Worm (Caenorhabditis elegans) whole organism, L4 larva: ENCODE measurements around the gene T13C5.6.
A peak's percentile ranks its signal among the peaks of the same experiment; 100 is the strongest.

Experiments used
- F26F4.8 ChIP-seq: fragments of 200-800 bp; sonication (Bioruptor generic); conservative IDR thresholded peaks from 2 replicates; pipeline ENCODE4 v1.3.6; 2022; ENCODE audit warnings: missing genetic modification characterization, missing compliant biosample characterization
- F44E2.7 ChIP-seq: fragments of 200-800 bp; sonication (Bioruptor generic); IDR thresholded peaks from 2 replicates; pipeline ENCODE4 v2.1.2; 2022; ENCODE audit warnings: missing genetic modification characterization, missing compliant biosample characterization
- aha-1 ChIP-seq: fragments of 150-350 bp; peaks from one replicate; lab custom pipeline; 2014; ENCODE audit warnings: missing biosample characterization, missing genetic modification characterization
- ama-1 ChIP-seq: fragments of 150-350 bp; optimal IDR thresholded peaks from 2 replicates; lab custom pipeline; 2014; ENCODE audit warnings: inconsistent platforms, mixed read lengths
- ceh-44 ChIP-seq: fragments of 200-800 bp; sonication (Bioruptor generic); IDR thresholded peaks from 2 replicates; pipeline ENCODE4 v1.3.6; 2022; ENCODE audit warnings: missing genetic modification reagents, missing genetic modification characterization, missing compliant biosample characterization
- daf-12 ChIP-seq: fragments of 150-350 bp; optimal IDR thresholded peaks from 2 replicates; lab custom pipeline; 2014; ENCODE audit warnings: missing biosample characterization, missing genetic modification reagents, missing genetic modification characterization
- daf-16 ChIP-seq, 3 experiments: sonication (generic microtip); optimal IDR thresholded peaks; 2 replicates each; lab custom pipeline; 2016 to 2017; ENCODE audit warnings: missing genetic modification characterization in 3 of 3, missing genetic modification reagents in 3 of 3, mild to moderate bottlenecking in 2 of 3, missing compliant biosample characterization in 2 of 3, missing biosample characterization in 1 of 3, moderate library complexity in 1 of 3
- dmd-6 ChIP-seq: fragments of 200-800 bp; sonication (Bioruptor generic); IDR thresholded peaks from 2 replicates; pipeline ENCODE4 v1.3.6; 2022; ENCODE audit warnings: missing genetic modification reagents, missing genetic modification characterization, missing compliant biosample characterization
- dve-1 ChIP-seq: sonication (generic microtip); optimal IDR thresholded peaks from 2 replicates; lab custom pipeline; 2017; ENCODE audit warnings: antibody characterized with exemption, mild to moderate bottlenecking, missing genetic modification characterization, missing compliant biosample characterization; ENCODE audit not compliant: insufficient read depth
- egl-43 ChIP-seq: fragments of 200-800 bp; sonication (Bioruptor generic); IDR thresholded peaks from 2 replicates; pipeline ENCODE4 v1.3.6; 2022; ENCODE audit warnings: missing genetic modification reagents, missing genetic modification characterization, missing compliant biosample characterization
- fkh-10 ChIP-seq: fragments of 150-350 bp; optimal IDR thresholded peaks from 2 replicates; lab custom pipeline; 2014; ENCODE audit warnings: missing biosample characterization, missing genetic modification reagents, missing genetic modification characterization
- hif-1 ChIP-seq, 2 experiments: sonication (generic microtip); optimal IDR thresholded peaks; 2 replicates each; lab custom pipeline; 2016 to 2017; ENCODE audit warnings: missing compliant biosample characterization in 2 of 2, missing genetic modification characterization in 2 of 2, missing genetic modification reagents in 2 of 2, missing genotype in 2 of 2, mild to moderate bottlenecking in 1 of 2
- hlh-11 ChIP-seq: fragments of 200-800 bp; sonication (Bioruptor generic); optimal IDR thresholded peaks from 2 replicates; lab custom pipeline; 2018; ENCODE audit warnings: mild to moderate bottlenecking, missing genetic modification characterization, missing compliant biosample characterization
- hlh-30 ChIP-seq: sonication (generic microtip); optimal IDR thresholded peaks from 2 replicates; lab custom pipeline; 2017; ENCODE audit warnings: antibody characterized with exemption, mild to moderate bottlenecking, missing genetic modification characterization, missing compliant biosample characterization; ENCODE audit not compliant: insufficient read depth
- lim-7 ChIP-seq: fragments of 200-800 bp; sonication (Bioruptor generic); IDR thresholded peaks from 2 replicates; pipeline ENCODE4 v1.3.6; 2022; ENCODE audit warnings: missing genetic modification characterization, missing compliant biosample characterization
- lin-1 ChIP-seq: fragments of 200-800 bp; sonication (Bioruptor generic); IDR thresholded peaks from 2 replicates; pipeline ENCODE4 v1.3.6; 2022; ENCODE audit warnings: missing genetic modification reagents, missing genetic modification characterization, missing compliant biosample characterization
- lin-15B ChIP-seq: fragments of 150-350 bp; sonication (generic microtip); optimal IDR thresholded peaks from 3 replicates; lab custom pipeline; 2014; ENCODE audit warnings: missing biosample characterization, missing genetic modification characterization
- lin-29 ChIP-seq: fragments of 200-800 bp; sonication (Bioruptor generic); IDR thresholded peaks from 2 replicates; pipeline ENCODE4 v1.3.6; 2022; ENCODE audit warnings: missing genetic modification reagents, missing genetic modification characterization, missing compliant biosample characterization
- lir-3 ChIP-seq: sonication (generic microtip); optimal IDR thresholded peaks from 2 replicates; lab custom pipeline; 2016; ENCODE audit warnings: mild to moderate bottlenecking, missing genetic modification characterization, missing compliant biosample characterization
- lsy-2 ChIP-seq, 2 experiments: fragments of 150-350 bp in 1 of 2; sonication (generic microtip) in 1 of 2; optimal IDR thresholded peaks; 2 replicates each; lab custom pipeline; 2014 to 2017; ENCODE audit warnings: missing biosample characterization in 2 of 2, missing genetic modification characterization in 2 of 2
- madf-9 ChIP-seq: fragments of 200-800 bp; sonication (Bioruptor generic); conservative IDR thresholded peaks from 2 replicates; pipeline ENCODE4 v1.3.6; 2022; ENCODE audit warnings: missing genetic modification reagents, missing genetic modification characterization, missing compliant biosample characterization
- mdl-1 ChIP-seq, 2 experiments: fragments of 150-350 bp in 1 of 2; sonication (generic microtip) in 1 of 2; optimal IDR thresholded peaks; 2 replicates each; lab custom pipeline; 2014 to 2017; ENCODE audit warnings: missing biosample characterization in 2 of 2, missing genetic modification characterization in 2 of 2
- mep-1 ChIP-seq: fragments of 150-350 bp; sonication (generic microtip); optimal IDR thresholded peaks from 3 replicates; lab custom pipeline; 2014; ENCODE audit warnings: missing biosample characterization, missing genetic modification characterization
- mxl-3 ChIP-seq: fragments of 200-800 bp; sonication (Bioruptor generic); optimal IDR thresholded peaks from 2 replicates; lab custom pipeline; 2018; ENCODE audit warnings: mild to moderate bottlenecking, missing genetic modification characterization, missing compliant biosample characterization
- nhr-11 ChIP-seq: fragments of 150-350 bp; optimal IDR thresholded peaks from 2 replicates; lab custom pipeline; 2014; ENCODE audit warnings: missing biosample characterization, missing genetic modification characterization
- nhr-111 ChIP-seq: fragments of 200-800 bp; sonication (Bioruptor generic); optimal IDR thresholded peaks from 2 replicates; lab custom pipeline; 2018; ENCODE audit warnings: mild to moderate bottlenecking, missing genetic modification characterization, missing compliant biosample characterization
- nhr-28 ChIP-seq: fragments of 150-350 bp; optimal IDR thresholded peaks from 2 replicates; lab custom pipeline; 2014; ENCODE audit warnings: missing biosample characterization, missing genetic modification characterization
- nhr-42 ChIP-seq: fragments of 200-800 bp; sonication (Bioruptor generic); IDR thresholded peaks from 2 replicates; pipeline ENCODE4 v1.3.6; 2022; ENCODE audit warnings: missing genetic modification characterization, missing compliant biosample characterization
- nhr-6 ChIP-seq: fragments of 150-350 bp; optimal IDR thresholded peaks from 2 replicates; lab custom pipeline; 2014; ENCODE audit warnings: missing biosample characterization, missing genetic modification characterization
- nhr-76 ChIP-seq: fragments of 150-350 bp; optimal IDR thresholded peaks from 2 replicates; lab custom pipeline; 2014; ENCODE audit warnings: missing biosample characterization, missing genetic modification characterization
- nhr-77 ChIP-seq: fragments of 150-350 bp; optimal IDR thresholded peaks from 2 replicates; lab custom pipeline; 2014; ENCODE audit warnings: missing biosample characterization, missing genetic modification characterization
- pha-4 ChIP-seq, 2 experiments: fragments of 150-350 bp in 1 of 2; fragments of 200-800 bp in 1 of 2; sonication (Bioruptor generic) in 1 of 2; IDR thresholded peaks in 1 of 2; optimal IDR thresholded peaks in 1 of 2; 2 replicates each; pipeline versions ENCODE4 v1.3.6 to Lab custom; 2014 to 2022; ENCODE audit warnings: missing genetic modification characterization in 2 of 2, missing genetic modification reagents in 2 of 2, missing biosample characterization in 1 of 2, missing compliant biosample characterization in 1 of 2
- php-3 ChIP-seq: fragments of 200-800 bp; sonication (Bioruptor generic); IDR thresholded peaks from 2 replicates; pipeline ENCODE4 v1.3.6; 2022; ENCODE audit warnings: missing genetic modification reagents, missing genetic modification characterization, missing compliant biosample characterization
- pqm-1 ChIP-seq: sonication (generic microtip); optimal IDR thresholded peaks from 2 replicates; lab custom pipeline; 2017; ENCODE audit warnings: missing biosample characterization, missing genetic modification characterization
- rbr-2 ChIP-seq: sonication (generic microtip); optimal IDR thresholded peaks from 2 replicates; lab custom pipeline; 2016; ENCODE audit warnings: missing genotype, missing genetic modification characterization, missing compliant biosample characterization
- skn-1 ChIP-seq: fragments of 150-350 bp; optimal IDR thresholded peaks from 2 replicates; lab custom pipeline; 2014; ENCODE audit warnings: missing biosample characterization, missing genetic modification characterization
- spr-1 ChIP-seq: sonication (generic microtip); optimal IDR thresholded peaks from 2 replicates; lab custom pipeline; 2016; ENCODE audit warnings: mild to moderate bottlenecking, missing genetic modification characterization, missing compliant biosample characterization
- tag-97 ChIP-seq: fragments of 200-800 bp; sonication (Bioruptor generic); IDR thresholded peaks from 2 replicates; pipeline ENCODE4 v1.3.6; 2022; ENCODE audit warnings: missing genetic modification characterization, missing compliant biosample characterization
- unc-130 ChIP-seq: sonication (generic microtip); optimal IDR thresholded peaks from 2 replicates; lab custom pipeline; 2016; ENCODE audit warnings: missing genetic modification reagents, missing genetic modification characterization, missing compliant biosample characterization
- unc-39 ChIP-seq: sonication (generic microtip); optimal IDR thresholded peaks from 2 replicates; lab custom pipeline; 2017; ENCODE audit warnings: missing biosample characterization, missing genetic modification characterization
- unc-62 ChIP-seq, 3 experiments: fragments of 150-350 bp in 1 of 3; sonication (generic microtip); optimal IDR thresholded peaks in 2 of 3; peaks in 1 of 3; 1 replicate in 1 of 3; 2 replicates in 2 of 3; lab custom pipeline; 2014 to 2017; ENCODE audit warnings: missing biosample characterization in 3 of 3, missing genetic modification characterization in 3 of 3, missing genetic modification reagents in 3 of 3, missing genotype in 1 of 3
- zag-1 ChIP-seq: fragments of 150-350 bp; optimal IDR thresholded peaks from 2 replicates; lab custom pipeline; 2014; ENCODE audit warnings: missing biosample characterization, missing genetic modification characterization
- zfp-3 ChIP-seq: fragments of 200-800 bp; sonication (Bioruptor generic); conservative IDR thresholded peaks from 2 replicates; pipeline ENCODE4 v1.3.6; 2022; ENCODE audit warnings: missing genetic modification reagents, missing genetic modification characterization, missing compliant biosample characterization
- zip-11 ChIP-seq: fragments of 200-800 bp; sonication (Bioruptor generic); IDR thresholded peaks from 2 replicates; pipeline ENCODE4 v1.3.6; 2022; ENCODE audit warnings: missing genetic modification characterization, missing compliant biosample characterization

Gene T13C5.6

DNA sequence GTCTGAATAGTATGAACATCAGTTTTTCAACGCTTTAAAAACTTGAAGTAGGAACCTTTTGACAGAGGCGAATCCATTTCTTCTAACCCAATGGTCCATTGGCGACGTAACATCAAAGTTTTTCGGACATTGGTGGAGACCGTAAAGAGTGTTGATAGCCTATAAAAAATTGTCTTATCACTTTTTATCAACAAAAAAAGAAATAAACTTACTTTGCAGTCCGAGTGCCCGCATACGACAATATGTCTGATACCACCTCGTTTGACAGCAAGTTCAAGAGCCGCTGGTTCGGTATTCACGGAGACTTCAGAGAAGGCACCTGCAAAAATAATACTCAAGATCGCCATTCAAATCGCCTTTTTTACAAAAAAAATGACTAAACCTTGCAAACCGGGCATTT, 4.2 kb downstream of the T13C5.6 start:
- TF ChIP-seq php-3 (peak; percentile 60; the same call in 1 of the 2 replicates), lin-15B (tag; lab: Kevin White, UChicago) (no peak), nhr-76 (tag; lab: Kevin White, UChicago) (no peak), pha-4 (GFP tag; IDR thresholded peaks at IDR 0.05; lab: Robert Waterston, UW) (no peak), pha-4 (tag; optimal IDR thresholded peaks at IDR 0.05; lab: Kevin White, UChicago) (no peak), aha-1 (tag; lab: Kevin White, UChicago) (peak; percentile 60), lir-3 (tag; lab: Kevin White, UChicago) (no peak), daf-16 (GFP tag; optimal IDR thresholded peaks at IDR 0.05; lab: Kevin White, UChicago) (no peak), daf-16 (tag; optimal IDR thresholded peaks at IDR 0.05; lab: Kevin White, UChicago) (peak; percentile 41), nhr-77 (tag; lab: Kevin White, UChicago) (no peak), dmd-6 (GFP tag; lab: Robert Waterston, UW) (peak; percentile 22; the same call in 1 of the 2 replicates), F26F4.8 (GFP tag; lab: Robert Waterston, UW) (no peak), unc-39 (no peak), daf-12 (no peak), egl-43 (GFP tag; lab: Robert Waterston, UW) (no peak)

DNA sequence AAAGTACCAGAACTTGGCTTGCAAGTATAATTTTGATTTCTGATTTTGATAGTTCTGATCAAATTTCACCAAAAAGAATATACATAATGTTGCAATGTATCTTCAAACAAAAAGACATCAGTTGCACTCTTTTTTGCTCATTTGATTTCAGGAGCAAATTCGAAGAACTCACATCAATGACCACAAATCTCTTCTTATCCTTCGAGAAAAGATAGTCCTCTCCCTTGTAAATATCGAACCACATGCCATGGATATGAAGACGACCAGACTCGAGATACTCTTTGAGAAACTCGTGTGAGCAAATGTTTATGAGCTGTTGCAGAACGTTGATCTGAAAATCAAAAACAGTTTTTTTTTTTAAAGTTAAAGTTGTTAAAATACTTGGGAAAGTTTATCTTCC, 4.7 kb downstream of the T13C5.6 start:
- no peak for TF ChIP-seq spr-1 (tag; lab: Kevin White, UChicago)
- TF ChIP-seq daf-16 (GFP tag; optimal IDR thresholded peaks at IDR 0.05; lab: Kevin White, UChicago) = peak in 1 of 2 experiments; percentile 23
- no peak for TF ChIP-seq daf-16 (tag; optimal IDR thresholded peaks at IDR 0.05; lab: Kevin White, UChicago)
- peak; percentile 1 for TF ChIP-seq nhr-11

ce11 chrX:6201542-6201941, 5.9 kb downstream of the T13C5.6 start:
- TF ChIP-seq unc-62 (GFP tag; optimal IDR thresholded peaks at IDR 0.05 in 1 of 2; lab: Kevin White, UChicago) (peak in 1 of 2 experiments; percentile 93), unc-62 (tag; optimal IDR thresholded peaks at IDR 0.05; lab: Kevin White, UChicago) (no peak), lin-1 (no peak), mep-1 (peak; percentile 62), F44E2.7 (GFP tag; lab: Robert Waterston, UW) (no peak), lim-7 (no peak), zip-11 (no peak), dve-1 (tag; lab: Kevin White, UChicago) (peak; percentile 3), rbr-2 (tag; lab: Kevin White, UChicago) (no peak), mxl-3 (peak; percentile 66), nhr-111 (no peak), unc-130 (GFP tag; lab: Kevin White, UChicago) (no peak), tag-97 (GFP tag; lab: Robert Waterston, UW) (no peak), ama-1 (lab: Kevin White, UChicago) (peak; percentile 29), hlh-30 (tag; lab: Kevin White, UChicago) (peak; percentile 76), pqm-1 (tag; lab: Kevin White, UChicago) (no peak), mdl-1 (tag; optimal IDR thresholded peaks at IDR 0.05; lab: Kevin White, UChicago) (peak in 1 of 2 experiments; percentile 48), nhr-28 (tag; lab: Kevin White, UChicago) (peak; percentile 58), ceh-44 (GFP tag; lab: Robert Waterston, UW) (no peak), fkh-10 (GFP tag; lab: Kevin White, UChicago) (no peak), nhr-6 (tag; lab: Kevin White, UChicago) (peak; percentile 2), F26F4.8 (GFP tag; lab: Robert Waterston, UW) (no peak), nhr-42 (GFP tag; lab: Robert Waterston, UW) (no peak), php-3 (no peak), lsy-2 (tag; optimal IDR thresholded peaks at IDR 0.05; lab: Kevin White, UChicago) (peak in 1 of 2 experiments; percentile 57), skn-1 (no peak), madf-9 (GFP tag; lab: Robert Waterston, UW) (no peak), nhr-11 (no peak), aha-1 (tag; lab: Kevin White, UChicago) (peak; percentile 79), lin-29 (GFP tag; lab: Robert Waterston, UW) (no peak), hif-1 (tag; optimal IDR thresholded peaks at IDR 0.05; lab: Kevin White, UChicago) (no peak), zag-1 (tag; lab: Kevin White, UChicago) (no peak), hlh-11 (tag; lab: Kevin White, UChicago) (peak; percentile 43), zfp-3 (GFP tag; lab: Robert Waterston, UW) (0 out of 2 replicates have a peak, but pooled peaks have one; percentile 17)
